Worm (Caenorhabditis elegans) whole organism, early embryonic: ENCODE results near the gene cyn-10.

ENCODE experiments used
- aly-1 ChIP-seq: sonication (generic microtip); optimal IDR thresholded peaks from 2 replicates; lab custom pipeline; 2016; ENCODE audit warnings: missing genetic modification characterization, missing compliant biosample characterization
- ama-1 ChIP-seq: fragments of 150-350 bp; optimal IDR thresholded peaks from 2 replicates; lab custom pipeline; 2014
- hmg-4 ChIP-seq: fragments of 200-800 bp; sonication (Bioruptor generic); optimal IDR thresholded peaks from 2 replicates; lab custom pipeline; 2018; ENCODE audit warnings: mild to moderate bottlenecking, missing genetic modification characterization, missing compliant biosample characterization
- hnd-1 ChIP-seq: sonication (generic microtip); optimal IDR thresholded peaks from 2 replicates; lab custom pipeline; 2016; ENCODE audit warnings: missing genetic modification characterization, missing compliant biosample characterization

ce11 chrII:6937057-6937456 is 23.9 kb upstream of the cyn-10 start:
- no peak for TF ChIP-seq aly-1
- no peak for TF ChIP-seq hnd-1 (tag; lab: Kevin White, UChicago)
- TF ChIP-seq hmg-4: no peak
- TF ChIP-seq ama-1 (lab: Kevin White, UChicago): no peak
